Fruit fly (Drosophila melanogaster) Kc167 (cell line): ENCODE data around the gene CG31678.

Experiments
- Myc ChIP-seq: fragments of >200 bp; optimal IDR thresholded peaks from 2 replicates; lab custom pipeline; 2017; ENCODE audit warnings: missing external identifiers
- h ChIP-seq: fragments of >200 bp; optimal IDR thresholded peaks from 3 replicates; lab custom pipeline; 2018; ENCODE audit warnings: missing external identifiers
- insv ChIP-seq: fragments of >200 bp; optimal IDR thresholded peaks from 3 replicates; lab custom pipeline; 2018; ENCODE audit warnings: missing external identifiers
- psq ChIP-seq: fragments of >200 bp; optimal IDR thresholded peaks from 2 replicates; lab custom pipeline; 2017; ENCODE audit warnings: missing external identifiers
- ttk ChIP-seq: sonication (Bioruptor generic); optimal IDR thresholded peaks from 2 replicates; lab custom pipeline; 2017; ENCODE audit warnings: missing external identifiers

DNA sequence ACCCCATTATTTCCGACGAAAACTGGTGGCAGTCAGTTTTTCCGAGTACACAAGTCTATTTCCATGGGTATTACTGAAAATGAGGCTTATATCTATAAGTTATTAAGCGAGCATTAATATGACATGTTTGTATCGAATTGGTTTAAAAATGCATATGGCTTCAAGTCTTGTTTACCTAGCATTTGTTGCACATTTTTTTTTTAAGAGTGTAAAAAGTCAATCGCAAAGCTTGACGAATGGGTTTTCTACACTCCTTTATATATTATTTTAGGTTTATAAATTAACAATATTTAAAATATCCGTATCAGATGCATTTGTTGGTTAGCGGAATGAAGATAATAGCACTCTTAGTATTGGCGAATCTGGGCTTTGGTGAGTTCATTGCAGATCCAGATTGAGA is 35.9 kb downstream of the CG31678 start, which contains the start of gene CG31680:
- TF ChIP-seq psq (lab: Kevin White, UChicago): no peak
- TF ChIP-seq ttk: no peak
- TF ChIP-seq h (lab: Kevin White, UChicago): no peak
- TF ChIP-seq insv (lab: Kevin White, UChicago): no peak
- TF ChIP-seq Myc: no peak
